ENCODE assay signal across 2 fruit fly cellular contexts in the genomic region with DNA sequence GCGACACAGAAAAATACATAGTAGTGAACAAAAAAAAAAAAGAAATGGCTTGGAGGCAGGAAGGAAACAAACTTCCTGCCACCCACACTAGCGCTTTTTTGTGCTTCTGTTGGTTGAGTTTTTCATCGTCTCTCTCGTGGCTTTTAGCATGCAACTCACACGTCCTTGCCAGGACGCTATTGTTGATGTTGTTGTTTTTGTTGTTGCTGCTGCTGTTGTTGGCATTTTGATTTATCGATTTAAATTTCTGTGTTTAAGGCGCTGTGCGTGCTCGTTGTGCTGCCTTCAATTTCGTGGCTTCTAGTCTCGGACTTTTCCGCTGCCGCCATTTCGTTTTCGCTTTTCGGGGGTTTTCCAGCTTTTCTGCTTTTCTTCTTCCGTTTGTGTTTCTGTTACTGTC.
TF ChIP-seq lines count a peak whose summit lies in the region.

No protein-coding gene starts in this region.

- TF ChIP-seq CTCF in whole organism, embryonic (GFP tag; optimal IDR thresholded peaks at IDR 0.05; lab: Kevin White, UChicago), result no peak

TF ChIP-seq in whole organism, embryonic, 481 proteins besides CTCF, POLR2A, EP300 and RAD21:
- TF ChIP-seq ewg (GFP tag; optimal IDR thresholded peaks at IDR 0.05; lab: Kevin White, UChicago) (no peak), nau (GFP tag; optimal IDR thresholded peaks at IDR 0.05; lab: Kevin White, UChicago) (no peak), onecut (GFP tag; IDR thresholded peaks at IDR 0.05; lab: Robert Waterston, UW) (peak; percentile 67)
TF ChIP-seq in whole organism, embryonic: peak in this region for 1.

TF ChIP-seq in whole organism, wandering third instar larva, 38 proteins besides CTCF, POLR2A, EP300 and RAD21:
- TF ChIP-seq br (GFP tag; optimal IDR thresholded peaks at IDR 0.05; lab: Kevin White, UChicago) (no peak), sv (GFP tag; optimal IDR thresholded peaks at IDR 0.05; lab: Kevin White, UChicago) (no peak), Dfd (GFP tag; optimal IDR thresholded peaks at IDR 0.05; lab: Kevin White, UChicago) (peak; percentile 63)
